Fruit fly (Drosophila melanogaster) whole organism, adult: ENCODE results near the gene scrib.

Experiments used
- CG11617 ChIP-seq: fragments of 200-800 bp; sonication (Bioruptor generic); optimal IDR thresholded peaks from 2 replicates; lab custom pipeline; 2017; ENCODE audit warnings: mild to moderate bottlenecking, missing biosample characterization, missing genetic modification reagents, missing genetic modification characterization
- CG1620 ChIP-seq: fragments of 200-800 bp; sonication (Bioruptor generic); optimal IDR thresholded peaks from 2 replicates; lab custom pipeline; 2016; ENCODE audit warnings: missing biosample characterization, missing genetic modification characterization
- CG7045 ChIP-seq: fragments of 200-800 bp; sonication (Bioruptor generic); optimal IDR thresholded peaks from 2 replicates; lab custom pipeline; 2017; ENCODE audit warnings: missing biosample characterization, mild to moderate bottlenecking, missing genetic modification characterization
- CG7101 ChIP-seq: fragments of 200-800 bp; sonication (Bioruptor generic); optimal IDR thresholded peaks from 2 replicates; lab custom pipeline; 2018; ENCODE audit warnings: missing biosample characterization, mild to moderate bottlenecking, missing genetic modification characterization, moderate library complexity
- Mnt ChIP-seq: fragments of 200-800 bp; sonication (Bioruptor generic); optimal IDR thresholded peaks from 2 replicates; lab custom pipeline; 2016; ENCODE audit warnings: missing biosample characterization, mild to moderate bottlenecking, missing genetic modification characterization
- cnc ChIP-seq, 2 experiments: fragments of >200 bp; optimal IDR thresholded peaks; 2 replicates each; lab custom pipeline; 2017
- kay ChIP-seq: fragments of 200-800 bp; sonication (Bioruptor generic); peaks from one replicate; lab custom pipeline; 2016; ENCODE audit warnings: missing biosample characterization, missing genetic modification characterization, borderline replicate concordance
- ovo ChIP-seq: fragments of 200-800 bp; sonication (Bioruptor generic); optimal IDR thresholded peaks from 2 replicates; lab custom pipeline; 2016; ENCODE audit warnings: missing biosample characterization, missing genetic modification characterization
- pad ChIP-seq: fragments of 200-800 bp; sonication (Bioruptor generic); optimal IDR thresholded peaks from 3 replicates; lab custom pipeline; 2017; ENCODE audit warnings: missing biosample characterization, missing genetic modification characterization, mild to moderate bottlenecking, moderate library complexity, missing genetic modification reagents
- tj ChIP-seq: fragments of 200-800 bp; sonication (Bioruptor generic); optimal IDR thresholded peaks from 3 replicates; lab custom pipeline; 2017; ENCODE audit warnings: missing biosample characterization, mild to moderate bottlenecking, missing genetic modification characterization, moderate library complexity
- toe ChIP-seq: fragments of 200-800 bp; sonication (Bioruptor generic); optimal IDR thresholded peaks from 2 replicates; lab custom pipeline; 2016; ENCODE audit warnings: missing biosample characterization, missing genetic modification characterization

- TF ChIP-seq CG7101 (peak; percentile 22), Mnt (GFP tag; lab: Kevin White, UChicago) (peak; percentile 0), CG7045 (no peak), CG11617 (GFP tag; lab: Kevin White, UChicago) (no peak), toe (GFP tag; lab: Kevin White, UChicago) (no peak), tj (GFP tag; lab: Kevin White, UChicago) (peak; percentile 75), CG1620 (no peak), ovo (GFP tag; lab: Kevin White, UChicago) (no peak), kay (GFP tag; lab: Kevin White, UChicago) (peak; percentile 87), pad (GFP tag; lab: Kevin White, UChicago) (no peak), cnc (optimal IDR thresholded peaks at IDR 0.05; lab: Kevin White, UChicago) (no peak)
Observed at dm6 chr3R:26540385-26540815, 4.2 kb downstream of the scrib start.
